Fruit fly (Drosophila melanogaster): ENCODE measurements around the gene CG13926.

Gene CG13926

DNA sequence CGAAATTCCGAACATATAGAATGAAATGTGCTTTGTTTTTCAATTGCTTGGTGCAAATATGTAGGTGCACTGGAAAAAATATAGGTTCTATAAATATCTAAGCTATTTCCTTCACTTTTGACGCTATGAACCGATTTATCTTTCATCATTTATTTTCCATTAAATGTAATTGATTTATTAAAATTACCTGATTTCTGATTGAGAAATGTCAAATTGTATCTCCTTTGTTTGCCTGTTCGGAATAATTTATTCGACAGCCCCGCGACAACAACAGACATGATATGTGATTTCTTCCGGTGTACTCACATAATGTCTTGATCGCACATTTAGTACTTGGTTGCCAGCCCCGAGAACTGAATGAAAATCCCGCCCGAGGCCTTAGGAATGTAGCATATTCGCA is 8.3 kb downstream of the CG13926 start (continued):
- TF ChIP-seq vvl (GFP tag; IDR thresholded peaks at IDR 0.05) (no peak), Hsf (GFP tag; optimal IDR thresholded peaks at IDR 0.05) (peak; percentile 4), vfl (GFP tag; optimal IDR thresholded peaks at IDR 0.05) (no peak), grn (GFP tag; optimal IDR thresholded peaks at IDR 0.05) (no peak), CG3065 (GFP tag; optimal IDR thresholded peaks at IDR 0.05) (no peak), ind (GFP tag; optimal IDR thresholded peaks at IDR 0.05) (peak; percentile 48), CG33557 (GFP tag; optimal IDR thresholded peaks at IDR 0.05) (no peak), Pdp1 (GFP tag; optimal IDR thresholded peaks at IDR 0.05) (peak in 1 of 2 experiments; percentile 46), Optix (GFP tag; IDR thresholded peaks at IDR 0.05) (no peak), CG14860 (GFP tag; IDR thresholded peaks at IDR 0.05; ENCODE audit: partially characterized antibody) (no peak), CG3281 (GFP tag; optimal IDR thresholded peaks at IDR 0.05) (peak; percentile 62), CG10654 (GFP tag; optimal IDR thresholded peaks at IDR 0.05) (no peak), chinmo (GFP tag; IDR thresholded peaks at IDR 0.05; ENCODE audit: partially characterized antibody) (no peak), CG10274 (GFP tag; optimal IDR thresholded peaks at IDR 0.05) (peak; percentile 9), ftz-f1 (GFP tag; optimal IDR thresholded peaks at IDR 0.05) (no peak), chm (GFP tag; IDR thresholded peaks at IDR 0.05) (no peak), tio (GFP tag; optimal IDR thresholded peaks at IDR 0.05) (no peak), CG12219 (GFP tag; optimal IDR thresholded peaks at IDR 0.05) (no peak), sqz (GFP tag; optimal IDR thresholded peaks at IDR 0.05) (no peak), Sox100B (GFP tag; optimal IDR thresholded peaks at IDR 0.05) (no peak), CG7987 (GFP tag; optimal IDR thresholded peaks at IDR 0.05) (no peak), HLHmδ (GFP tag; optimal IDR thresholded peaks at IDR 0.05) (no peak), Dp (GFP tag; optimal IDR thresholded peaks at IDR 0.05) (no peak), CG31365 (tag; optimal IDR thresholded peaks at IDR 0.05) (no peak), CG32532 (GFP tag; IDR thresholded peaks at IDR 0.05) (peak; percentile 66; the same call in 1 of the 2 replicates), CG14050 (GFP tag; IDR thresholded peaks at IDR 0.05) (no peak), CG8290 (GFP tag; optimal IDR thresholded peaks at IDR 0.05) (no peak), CG8290 (tag; optimal IDR thresholded peaks at IDR 0.05) (peak in 1 of 2 experiments; percentile 25), dm (GFP tag; optimal IDR thresholded peaks at IDR 0.05) (no peak), mirr (GFP tag; optimal IDR thresholded peaks at IDR 0.05) (no peak), Atf-2 (GFP tag; optimal IDR thresholded peaks at IDR 0.05) (no peak), CG17568 (GFP tag; optimal IDR thresholded peaks at IDR 0.05) (no peak), sim (GFP tag; IDR thresholded peaks at IDR 0.05) (no peak), GATAe (GFP tag; conservative IDR thresholded peaks at IDR 0.05) (no peak), emc (GFP tag; optimal IDR thresholded peaks at IDR 0.05) (no peak), shn (GFP tag; optimal IDR thresholded peaks at IDR 0.05) (peak; percentile 1), slp2 (GFP tag; optimal IDR thresholded peaks at IDR 0.05) (no peak), Fer2 (tag; optimal IDR thresholded peaks at IDR 0.05) (no peak), knrl (GFP tag; IDR thresholded peaks at IDR 0.05; ENCODE audit: partially characterized antibody) (no peak), croc (GFP tag; conservative IDR thresholded peaks at IDR 0.05) (no peak), CG7372 (GFP tag; IDR thresholded peaks at IDR 0.05) (peak; percentile 48; the same call in 1 of the 2 replicates), abd-A (tag; optimal IDR thresholded peaks at IDR 0.05) (no peak), schlank (tag; optimal IDR thresholded peaks at IDR 0.05) (no peak), CG7928 (GFP tag; optimal IDR thresholded peaks at IDR 0.05) (no peak), az2 (GFP tag; optimal IDR thresholded peaks at IDR 0.05) (no peak), CG18599 (GFP tag; optimal IDR thresholded peaks at IDR 0.05) (peak; percentile 48), CG30020 (tag; optimal IDR thresholded peaks at IDR 0.05) (no peak), btn (GFP tag; optimal IDR thresholded peaks at IDR 0.05) (no peak), CG4282 (GFP tag; optimal IDR thresholded peaks at IDR 0.05) (no peak), slbo (GFP tag; IDR thresholded peaks at IDR 0.05) (peak; percentile 75), CG3847 (GFP tag; IDR thresholded peaks at IDR 0.05) (peak; percentile 61), CG12299 (tag; optimal IDR thresholded peaks at IDR 0.05) (no peak)
